Fruit fly (Drosophila melanogaster) whole organism, embryonic: ENCODE results near the gene Pdhb.

ENCODE experiments used
- CG15269 ChIP-seq: fragments of 200-800 bp; sonication (Bioruptor generic); optimal IDR thresholded peaks from 2 replicates; lab custom pipeline; 2018; ENCODE audit warnings: missing biosample characterization, mild to moderate bottlenecking, missing genetic modification characterization, moderate library complexity
- CG31224 ChIP-seq: fragments of 200-800 bp; sonication (Bioruptor generic); IDR thresholded peaks from 2 replicates; pipeline ENCODE4 v1.3.6; 2022; ENCODE audit warnings: missing biosample characterization, missing genetic modification characterization
- CrebB ChIP-seq: fragments of 200-800 bp; sonication (Bioruptor generic); optimal IDR thresholded peaks from 3 replicates; lab custom pipeline; 2018; ENCODE audit warnings: missing biosample characterization, mild to moderate bottlenecking, missing genetic modification characterization
- Sry-δ ChIP-seq: fragments of 200-800 bp; sonication (Bioruptor generic); optimal IDR thresholded peaks from 2 replicates; lab custom pipeline; 2016; ENCODE audit warnings: missing biosample characterization, missing genetic modification characterization
- kay ChIP-seq: fragments of 200-800 bp; sonication (Bioruptor generic); optimal IDR thresholded peaks from 2 replicates; lab custom pipeline; 2016; ENCODE audit warnings: missing biosample characterization, missing genetic modification characterization

DNA sequence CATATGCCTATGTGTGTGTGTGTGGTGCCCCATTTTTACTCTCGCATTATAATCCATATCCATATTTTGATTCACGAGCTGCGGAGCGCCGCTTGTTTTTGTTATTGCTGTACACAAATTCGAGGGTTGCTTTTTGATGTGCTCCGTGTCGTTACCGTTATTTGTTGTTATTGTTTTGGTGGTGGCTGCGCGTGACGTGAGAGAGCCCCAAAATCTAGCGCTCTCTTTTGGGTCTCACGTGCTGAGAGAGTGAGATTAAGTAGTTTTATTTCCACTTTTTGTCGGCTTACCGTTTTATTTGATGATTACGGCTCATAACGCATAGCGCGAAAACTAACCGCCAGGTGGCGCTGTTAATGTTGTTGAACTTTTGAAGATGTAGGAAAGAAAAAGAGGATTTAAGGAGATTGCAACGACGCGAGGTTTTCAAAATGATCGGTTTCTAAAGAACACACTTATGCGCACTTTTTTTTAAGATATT, 25.5 kb upstream of the Pdhb start:
- TF ChIP-seq CrebB (no peak), kay (GFP tag; lab: Kevin White, UChicago) (no peak), Sry-δ (no peak), CG31224 (no peak), CG15269 (tag; lab: Kevin White, UChicago) (no peak)
